Worm (Caenorhabditis elegans) whole organism, late embryonic: ENCODE measurements around the gene T24C4.3.
A peak's percentile ranks its signal among the peaks of the same experiment; 100 is the strongest.

Experiments used
- C08G9.2 ChIP-seq: sonication (generic microtip); optimal IDR thresholded peaks from 2 replicates; lab custom pipeline; 2016; ENCODE audit warnings: mild to moderate bottlenecking, missing genetic modification characterization, moderate library complexity, missing compliant biosample characterization
- C38D4.7 ChIP-seq: fragments of 200-800 bp; sonication (Bioruptor generic); optimal IDR thresholded peaks from 2 replicates; lab custom pipeline; 2018; ENCODE audit warnings: mild to moderate bottlenecking, missing genetic modification characterization, moderate library complexity, missing compliant biosample characterization
- F13H6.1 ChIP-seq: sonication (generic microtip); optimal IDR thresholded peaks from 2 replicates; lab custom pipeline; 2016; ENCODE audit warnings: missing genetic modification characterization, missing compliant biosample characterization
- T23F11.4 ChIP-seq: fragments of 200-800 bp; sonication (Bioruptor generic); optimal IDR thresholded peaks from 2 replicates; lab custom pipeline; 2018; ENCODE audit warnings: mild to moderate bottlenecking, missing genetic modification characterization, missing compliant biosample characterization
- Y22D7AL.16 ChIP-seq: sonication (generic microtip); optimal IDR thresholded peaks from 2 replicates; lab custom pipeline; 2016; ENCODE audit warnings: missing genetic modification characterization, missing compliant biosample characterization
- ahr-1 ChIP-seq: sonication (generic microtip); optimal IDR thresholded peaks from 2 replicates; lab custom pipeline; 2016; ENCODE audit warnings: missing genetic modification characterization, missing compliant biosample characterization
- ceh-14 ChIP-seq: sonication (generic microtip); optimal IDR thresholded peaks from 2 replicates; lab custom pipeline; 2016; ENCODE audit warnings: missing genotype, missing genetic modification characterization, missing compliant biosample characterization
- ceh-2 ChIP-seq: sonication (generic microtip); optimal IDR thresholded peaks from 2 replicates; lab custom pipeline; 2016; ENCODE audit warnings: missing genotype, missing genetic modification characterization, missing compliant biosample characterization
- ceh-24 ChIP-seq: sonication (generic microtip); optimal IDR thresholded peaks from 2 replicates; lab custom pipeline; 2016; ENCODE audit warnings: mild to moderate bottlenecking, missing genetic modification characterization, missing compliant biosample characterization
- ceh-30 ChIP-seq: fragments of 150-350 bp; optimal IDR thresholded peaks from 2 replicates; lab custom pipeline; 2014; ENCODE audit warnings: missing biosample characterization, missing genetic modification characterization
- ceh-31 ChIP-seq: sonication (generic microtip); optimal IDR thresholded peaks from 2 replicates; lab custom pipeline; 2016; ENCODE audit warnings: missing genetic modification characterization, missing compliant biosample characterization
- ceh-34 ChIP-seq: sonication (generic microtip); optimal IDR thresholded peaks from 2 replicates; lab custom pipeline; 2016; ENCODE audit warnings: mild to moderate bottlenecking, missing genetic modification characterization, missing compliant biosample characterization
- ceh-45 ChIP-seq: fragments of 200-800 bp; sonication (Bioruptor generic); IDR thresholded peaks from 2 replicates; pipeline ENCODE4 v1.3.6; 2022; ENCODE audit warnings: missing genetic modification reagents, missing genetic modification characterization, missing compliant biosample characterization
- che-1 ChIP-seq: sonication (generic microtip); optimal IDR thresholded peaks from 2 replicates; lab custom pipeline; 2016; ENCODE audit warnings: mild to moderate bottlenecking, missing genetic modification characterization, missing compliant biosample characterization
- dmd-4 ChIP-seq: sonication (generic microtip); optimal IDR thresholded peaks from 2 replicates; lab custom pipeline; 2016; ENCODE audit warnings: borderline replicate concordance, missing genetic modification characterization, missing compliant biosample characterization
- dve-1 ChIP-seq: sonication (generic microtip); optimal IDR thresholded peaks from 2 replicates; lab custom pipeline; 2017; ENCODE audit warnings: antibody characterized with exemption, mild to moderate bottlenecking, missing genetic modification characterization, missing compliant biosample characterization
- ets-4 ChIP-seq: sonication (generic microtip); optimal IDR thresholded peaks from 2 replicates; lab custom pipeline; 2016; ENCODE audit warnings: missing genetic modification characterization, missing compliant biosample characterization
- eyg-1 ChIP-seq: sonication (generic microtip); optimal IDR thresholded peaks from 2 replicates; lab custom pipeline; 2016; ENCODE audit warnings: missing genotype, missing genetic modification characterization, missing compliant biosample characterization
- fax-1 ChIP-seq: sonication (generic microtip); optimal IDR thresholded peaks from 2 replicates; lab custom pipeline; 2016; ENCODE audit warnings: missing genotype, missing genetic modification characterization, missing compliant biosample characterization
- fkh-10 ChIP-seq: fragments of 150-350 bp; optimal IDR thresholded peaks from 2 replicates; lab custom pipeline; 2014; ENCODE audit warnings: missing biosample characterization, missing genetic modification reagents, missing genetic modification characterization
- gmeb-2 ChIP-seq: sonication (generic microtip); optimal IDR thresholded peaks from 2 replicates; lab custom pipeline; 2016; ENCODE audit warnings: missing genetic modification characterization, inconsistent platforms, missing compliant biosample characterization
- hlh-13 ChIP-seq: fragments of 200-800 bp; sonication (Bioruptor generic); optimal IDR thresholded peaks from 2 replicates; lab custom pipeline; 2018; ENCODE audit warnings: mild to moderate bottlenecking, missing genetic modification characterization, missing compliant biosample characterization
- hlh-30 ChIP-seq: sonication (generic microtip); optimal IDR thresholded peaks from 2 replicates; lab custom pipeline; 2017; ENCODE audit warnings: antibody characterized with exemption, missing genetic modification characterization, missing compliant biosample characterization; ENCODE audit not compliant: insufficient read depth
- hlh-8 ChIP-seq: sonication (generic microtip); optimal IDR thresholded peaks from 2 replicates; lab custom pipeline; 2016; ENCODE audit warnings: missing genotype, missing genetic modification characterization, missing compliant biosample characterization
- madf-2 ChIP-seq: sonication (generic microtip); optimal IDR thresholded peaks from 2 replicates; lab custom pipeline; 2017; ENCODE audit warnings: missing genetic modification characterization, missing compliant biosample characterization
- nfya-1 ChIP-seq: sonication (generic microtip); optimal IDR thresholded peaks from 2 replicates; lab custom pipeline; 2017; ENCODE audit warnings: missing genetic modification characterization, mild to moderate bottlenecking, missing compliant biosample characterization, antibody characterized with exemption, moderate library complexity
- nhr-232 ChIP-seq: sonication (generic microtip); optimal IDR thresholded peaks from 2 replicates; lab custom pipeline; 2016; ENCODE audit warnings: missing genetic modification characterization, missing compliant biosample characterization
- npax-4 ChIP-seq: sonication (generic microtip); optimal IDR thresholded peaks from 2 replicates; lab custom pipeline; 2016; ENCODE audit warnings: missing genetic modification characterization, missing compliant biosample characterization
- pag-3 ChIP-seq: sonication (generic microtip); optimal IDR thresholded peaks from 2 replicates; lab custom pipeline; 2016; ENCODE audit warnings: missing compliant biosample characterization, missing genetic modification characterization, borderline replicate concordance
- pat-9 ChIP-seq: fragments of 200-800 bp; sonication (Bioruptor generic); optimal IDR thresholded peaks from 2 replicates; lab custom pipeline; 2018; ENCODE audit warnings: mild to moderate bottlenecking, missing genetic modification characterization, moderate library complexity, missing compliant biosample characterization
- pax-1 ChIP-seq: fragments of 150-350 bp; optimal IDR thresholded peaks from 2 replicates; lab custom pipeline; 2014; ENCODE audit warnings: missing biosample characterization, missing genetic modification characterization
- pha-4 ChIP-seq: fragments of 150-350 bp; optimal IDR thresholded peaks from 2 replicates; lab custom pipeline; 2018; ENCODE audit warnings: missing biosample characterization, missing genetic modification reagents, missing genetic modification characterization
- pros-1 ChIP-seq: fragments of 150-350 bp; optimal IDR thresholded peaks from 2 replicates; lab custom pipeline; 2014; ENCODE audit warnings: missing biosample characterization, missing genetic modification reagents, missing genetic modification characterization
- ref-2 ChIP-seq: sonication (generic microtip); optimal IDR thresholded peaks from 2 replicates; lab custom pipeline; 2016; ENCODE audit warnings: missing genetic modification characterization, missing compliant biosample characterization
- rnt-1 ChIP-seq: sonication (generic microtip); optimal IDR thresholded peaks from 2 replicates; lab custom pipeline; 2016; ENCODE audit warnings: missing genetic modification characterization, missing compliant biosample characterization
- sdc-2 ChIP-seq: sonication (generic microtip); optimal IDR thresholded peaks from 2 replicates; lab custom pipeline; 2016; ENCODE audit warnings: missing genotype, missing genetic modification characterization, missing compliant biosample characterization
- sox-4 ChIP-seq: sonication (generic microtip); optimal IDR thresholded peaks from 2 replicates; lab custom pipeline; 2017; ENCODE audit warnings: mild to moderate bottlenecking, missing genetic modification characterization, inconsistent platforms, missing compliant biosample characterization
- syd-9 ChIP-seq: sonication (generic microtip); optimal IDR thresholded peaks from 2 replicates; lab custom pipeline; 2016; ENCODE audit warnings: mild to moderate bottlenecking, missing genetic modification characterization, moderate library complexity, missing compliant biosample characterization
- unc-42 ChIP-seq: sonication (generic microtip); optimal IDR thresholded peaks from 2 replicates; lab custom pipeline; 2016; ENCODE audit warnings: missing genotype, missing genetic modification characterization, missing compliant biosample characterization
- unc-55 ChIP-seq: sonication (generic microtip); optimal IDR thresholded peaks from 2 replicates; lab custom pipeline; 2017; ENCODE audit warnings: missing biosample characterization, missing genetic modification reagents, missing genetic modification characterization
- unc-86 ChIP-seq: sonication (generic microtip); optimal IDR thresholded peaks from 2 replicates; lab custom pipeline; 2016; ENCODE audit warnings: missing genetic modification characterization, missing compliant biosample characterization
- ztf-16 ChIP-seq: sonication (generic microtip); optimal IDR thresholded peaks from 2 replicates; lab custom pipeline; 2017; ENCODE audit warnings: missing genetic modification characterization, missing compliant biosample characterization

T24C4.3 gene

DNA sequence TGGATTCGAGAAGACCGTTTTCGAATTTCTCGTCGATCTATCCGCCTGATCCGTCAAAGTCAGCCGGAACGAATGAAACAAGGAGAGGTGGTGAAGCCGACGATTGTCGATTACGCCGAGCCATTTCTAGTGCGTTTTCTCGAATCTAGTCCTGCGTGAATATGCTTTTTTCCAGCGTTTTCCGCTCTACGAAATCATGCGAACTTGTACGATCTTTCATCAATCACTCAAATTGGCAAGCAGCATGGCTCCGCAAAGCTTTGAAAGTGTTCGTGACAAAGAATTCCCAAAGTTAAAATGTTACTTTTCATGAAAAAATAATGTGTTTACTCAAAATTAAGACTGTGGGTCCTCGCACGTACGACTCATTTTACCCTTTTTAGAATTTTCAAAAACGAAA is 24.6 kb upstream of the T24C4.3 start:
- no peak for TF ChIP-seq eyg-1
- TF ChIP-seq che-1 = no peak
- no peak for TF ChIP-seq syd-9 (tag; lab: Kevin White, UChicago)
- TF ChIP-seq ceh-31 = no peak
- no peak for TF ChIP-seq dmd-4 (tag; lab: Kevin White, UChicago)
- no peak for TF ChIP-seq ceh-45 (GFP tag; lab: Robert Waterston, UW)
- TF ChIP-seq C08G9.2 = no peak
- TF ChIP-seq pag-3 (tag; lab: Kevin White, UChicago) = no peak
- no peak for TF ChIP-seq nhr-232 (tag; lab: Kevin White, UChicago)
- TF ChIP-seq hlh-30 (tag; lab: Kevin White, UChicago) = no peak
- no peak for TF ChIP-seq unc-55 (GFP tag; lab: Kevin White, UChicago)
- TF ChIP-seq nfya-1 (tag; lab: Kevin White, UChicago) = no peak
- no peak for TF ChIP-seq fkh-10 (GFP tag; lab: Kevin White, UChicago)
- TF ChIP-seq pros-1 (tag; lab: Kevin White, UChicago) = no peak
- no peak for TF ChIP-seq C38D4.7 (GFP tag; lab: Kevin White, UChicago)
- no peak for TF ChIP-seq ets-4

DNA sequence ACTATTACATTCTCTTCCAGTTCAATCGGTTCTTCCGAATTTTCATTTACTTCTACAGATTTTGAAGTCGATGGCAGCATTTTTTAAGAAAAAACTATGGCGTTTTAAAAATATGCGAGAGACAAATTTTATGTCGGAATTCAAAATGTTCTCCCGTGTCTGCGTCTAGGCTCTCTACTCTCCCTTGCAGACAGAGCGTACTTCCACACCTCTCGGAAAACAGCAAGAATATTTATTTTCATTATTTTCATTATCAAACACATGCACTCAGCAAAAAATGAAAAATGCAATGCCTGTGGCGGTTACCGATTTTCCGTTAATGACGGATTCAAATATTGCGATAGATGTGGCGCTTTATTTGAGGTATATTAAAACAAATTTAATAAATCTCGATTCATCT is 23.3 kb upstream of the T24C4.3 start, which contains the start of the genes ztf-18 and F23H11.2:
ztf-18 (minus strand) TSS at position 188 of the 400 bp plus-strand sequence.
F23H11.2 (plus strand) TSS at position 223 of the 400 bp plus-strand sequence.
- TF ChIP-seq hlh-13 (GFP tag; lab: Kevin White, UChicago) (no peak), pax-1 (tag; lab: Kevin White, UChicago) (no peak), ref-2 (tag; lab: Kevin White, UChicago) (no peak), dve-1 (no peak), ztf-16 (tag; lab: Kevin White, UChicago) (no peak), pha-4 (tag; lab: Kevin White, UChicago) (no peak), pat-9 (tag; lab: Kevin White, UChicago) (no peak), fax-1 (no peak), unc-86 (tag; lab: Kevin White, UChicago) (no peak), npax-4 (tag; lab: Kevin White, UChicago) (no peak), eyg-1 (no peak), unc-55 (GFP tag; lab: Kevin White, UChicago) (no peak), hlh-8 (tag; lab: Kevin White, UChicago) (no peak)

DNA sequence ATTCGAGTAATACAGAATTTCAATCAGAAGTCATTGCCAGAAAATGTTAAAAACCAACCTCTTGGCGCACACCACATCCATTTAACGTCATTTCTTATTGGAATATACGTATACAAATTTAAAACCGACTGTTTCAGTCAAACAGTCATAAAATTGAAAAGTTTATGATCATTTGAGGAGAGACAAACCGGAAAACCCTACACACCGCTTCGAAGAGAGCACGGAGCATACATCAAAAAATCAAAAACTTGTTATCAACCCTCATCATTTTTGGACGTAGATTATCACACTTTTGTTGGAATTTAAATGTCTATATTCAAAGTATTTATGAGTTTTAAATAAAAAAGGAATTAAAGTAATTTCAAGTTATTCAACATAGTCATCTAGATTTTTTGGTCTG is 18.7 kb upstream of the T24C4.3 start, which contains the start of gene T24C4.10:
T24C4.10 (minus strand) TSS at position 230 of the 400 bp plus-strand sequence.
- TF ChIP-seq ets-4 (no peak), sox-4 (tag; lab: Kevin White, UChicago) (no peak), madf-2 (tag; lab: Kevin White, UChicago) (no peak), hlh-8 (tag; lab: Kevin White, UChicago) (no peak), dve-1 (no peak), pax-1 (tag; lab: Kevin White, UChicago) (no peak), ceh-34 (tag; lab: Kevin White, UChicago) (no peak), F13H6.1 (no peak), pag-3 (tag; lab: Kevin White, UChicago) (no peak)

DNA sequence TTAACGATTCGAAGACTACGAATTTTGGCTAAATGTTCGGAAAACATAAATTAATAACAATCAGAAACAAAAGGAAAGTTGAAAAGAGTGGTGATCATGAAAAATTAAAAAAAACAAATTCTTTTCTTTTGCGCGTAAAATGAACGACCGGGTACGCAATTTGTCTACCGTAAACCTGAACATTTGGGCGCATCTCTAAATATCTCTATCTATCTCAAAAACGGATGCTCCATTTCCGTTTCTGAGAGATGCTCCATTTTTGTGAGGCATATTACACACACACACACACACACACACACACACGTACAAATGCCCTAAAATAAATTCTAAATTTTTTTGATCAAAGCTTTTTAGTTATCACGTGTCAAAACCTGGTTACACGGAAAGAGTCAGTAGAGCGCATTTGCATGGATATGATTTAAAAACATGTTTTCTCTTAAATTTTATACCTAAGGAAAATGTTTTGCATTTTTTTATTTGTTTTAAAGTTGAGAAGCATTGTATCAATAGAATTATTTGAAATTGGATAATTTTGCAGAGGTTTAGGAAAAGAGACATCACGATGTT is 16.8 kb upstream of the T24C4.3 start:
- TF ChIP-seq unc-42 (tag; lab: Kevin White, UChicago) (peak; percentile 40), F13H6.1 (no peak), hlh-30 (tag; lab: Kevin White, UChicago) (peak; percentile 48)

DNA sequence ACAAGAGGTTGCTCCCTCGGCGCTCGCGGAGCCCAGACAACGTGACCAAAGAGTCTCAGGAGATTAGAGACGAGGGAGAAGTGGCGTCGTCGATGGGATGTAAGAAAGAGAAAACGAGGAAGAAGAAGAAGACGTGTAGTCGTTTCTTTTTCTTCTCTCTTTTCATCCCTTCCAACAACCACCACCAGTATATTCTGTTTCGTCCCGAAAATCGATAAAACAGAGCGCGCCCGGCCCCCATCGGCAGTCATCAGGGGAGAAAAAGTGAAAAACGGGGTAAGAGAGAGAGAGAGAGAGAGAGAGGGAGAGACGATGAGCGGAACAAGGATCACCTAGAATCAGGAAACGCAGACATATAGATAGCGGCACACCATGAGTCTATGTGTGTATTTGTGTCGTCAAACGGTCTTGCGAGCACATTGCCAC is 15.6 kb upstream of the T24C4.3 start:
- no peak for TF ChIP-seq pat-9 (tag; lab: Kevin White, UChicago)
- TF ChIP-seq pax-1 (tag; lab: Kevin White, UChicago) = no peak
- peak; percentile 1 for TF ChIP-seq F13H6.1
- peak; percentile 22 for TF ChIP-seq ceh-30
- TF ChIP-seq fax-1 = no peak
- TF ChIP-seq ref-2 (tag; lab: Kevin White, UChicago) = peak; percentile 35
- TF ChIP-seq ceh-2 = no peak
- TF ChIP-seq Y22D7AL.16 (tag; lab: Kevin White, UChicago) = no peak
- peak; percentile 13 for TF ChIP-seq unc-86 (tag; lab: Kevin White, UChicago)
- no peak for TF ChIP-seq gmeb-2 (tag; lab: Kevin White, UChicago)
- TF ChIP-seq dmd-4 (tag; lab: Kevin White, UChicago) = no peak
- no peak for TF ChIP-seq sdc-2 (tag; lab: Kevin White, UChicago)
- TF ChIP-seq ceh-14 (tag; lab: Kevin White, UChicago) = peak; percentile 50
- TF ChIP-seq C38D4.7 (GFP tag; lab: Kevin White, UChicago) = no peak
- TF ChIP-seq T23F11.4 (GFP tag; lab: Kevin White, UChicago) = no peak
- peak; percentile 67 for TF ChIP-seq pros-1 (tag; lab: Kevin White, UChicago)
- no peak for TF ChIP-seq pag-3 (tag; lab: Kevin White, UChicago)
- no peak for TF ChIP-seq ceh-24 (tag; lab: Kevin White, UChicago)
- peak; percentile 83 for TF ChIP-seq ceh-31
- TF ChIP-seq ahr-1 (tag; lab: Kevin White, UChicago) = no peak
- TF ChIP-seq rnt-1 (tag; lab: Kevin White, UChicago) = peak; percentile 10
- peak; percentile 14 for TF ChIP-seq syd-9 (tag; lab: Kevin White, UChicago)
